Fruit fly (Drosophila melanogaster) whole organism, adult: ENCODE measurements around the gene CG6569.

Source experiments
- CG11617 ChIP-seq: fragments of 200-800 bp; sonication (Bioruptor generic); optimal IDR thresholded peaks from 2 replicates; lab custom pipeline; 2017; ENCODE audit warnings: mild to moderate bottlenecking, missing biosample characterization, missing genetic modification reagents, missing genetic modification characterization
- CG14711 ChIP-seq: fragments of 200-800 bp; sonication (Bioruptor generic); optimal IDR thresholded peaks from 2 replicates; lab custom pipeline; 2018; ENCODE audit warnings: missing biosample characterization, mild to moderate bottlenecking, missing genetic modification characterization, moderate library complexity
- CG1620 ChIP-seq: fragments of 200-800 bp; sonication (Bioruptor generic); optimal IDR thresholded peaks from 2 replicates; lab custom pipeline; 2016; ENCODE audit warnings: missing biosample characterization, missing genetic modification characterization
- CG33017 ChIP-seq: fragments of 200-800 bp; sonication (Bioruptor generic); optimal IDR thresholded peaks from 2 replicates; lab custom pipeline; 2018; ENCODE audit warnings: missing biosample characterization, mild to moderate bottlenecking, missing genetic modification characterization, moderate library complexity
- CG7045 ChIP-seq: fragments of 200-800 bp; sonication (Bioruptor generic); optimal IDR thresholded peaks from 2 replicates; lab custom pipeline; 2017; ENCODE audit warnings: missing biosample characterization, mild to moderate bottlenecking, missing genetic modification characterization
- Clk ChIP-seq: fragments of 200-800 bp; sonication (Bioruptor generic); optimal IDR thresholded peaks from 2 replicates; lab custom pipeline; 2017; ENCODE audit warnings: missing biosample characterization, missing genetic modification characterization
- Crg-1 ChIP-seq: fragments of 200-800 bp; sonication (Bioruptor generic); optimal IDR thresholded peaks from 2 replicates; lab custom pipeline; 2016; ENCODE audit warnings: missing biosample characterization, missing genetic modification characterization
- bab1 ChIP-seq: fragments of 200-800 bp; sonication (Bioruptor generic); optimal IDR thresholded peaks from 3 replicates; lab custom pipeline; 2019; ENCODE audit warnings: missing biosample characterization, mild to moderate bottlenecking, missing genetic modification characterization, moderate library complexity
- cic ChIP-seq: fragments of 200-800 bp; sonication (Bioruptor generic); optimal IDR thresholded peaks from 2 replicates; lab custom pipeline; 2017; ENCODE audit warnings: missing biosample characterization, mild to moderate bottlenecking, missing genetic modification characterization, moderate library complexity
- kay ChIP-seq: fragments of 200-800 bp; sonication (Bioruptor generic); peaks from one replicate; lab custom pipeline; 2016; ENCODE audit warnings: missing biosample characterization, missing genetic modification characterization, borderline replicate concordance
- ovo ChIP-seq: fragments of 200-800 bp; sonication (Bioruptor generic); optimal IDR thresholded peaks from 2 replicates; lab custom pipeline; 2016; ENCODE audit warnings: missing biosample characterization, missing genetic modification characterization
- pad ChIP-seq: fragments of 200-800 bp; sonication (Bioruptor generic); optimal IDR thresholded peaks from 3 replicates; lab custom pipeline; 2017; ENCODE audit warnings: missing biosample characterization, missing genetic modification characterization, mild to moderate bottlenecking, moderate library complexity, missing genetic modification reagents
- tj ChIP-seq: fragments of 200-800 bp; sonication (Bioruptor generic); optimal IDR thresholded peaks from 3 replicates; lab custom pipeline; 2017; ENCODE audit warnings: missing biosample characterization, mild to moderate bottlenecking, missing genetic modification characterization, moderate library complexity

dm6 chr3R:21828040-21828526, 39.6 kb downstream of the CG6569 start:
- no peak for TF ChIP-seq CG11617 (GFP tag; lab: Kevin White, UChicago)
- TF ChIP-seq Clk (GFP tag; lab: Kevin White, UChicago), result no peak
- no peak for TF ChIP-seq CG33017
- TF ChIP-seq CG1620 (GFP tag; lab: Kevin White, UChicago), result no peak
- TF ChIP-seq pad, result no peak
- no peak for TF ChIP-seq CG14711
- no peak for TF ChIP-seq kay (GFP tag; lab: Kevin White, UChicago)
- no peak for TF ChIP-seq Crg-1 (GFP tag; lab: Kevin White, UChicago)
- TF ChIP-seq cic (GFP tag; lab: Kevin White, UChicago), result no peak
- no peak for TF ChIP-seq CG7045 (GFP tag; lab: Kevin White, UChicago)
- no peak for TF ChIP-seq ovo (GFP tag; lab: Kevin White, UChicago)
- TF ChIP-seq bab1, result no peak
- TF ChIP-seq tj (GFP tag; lab: Kevin White, UChicago), result no peak
